Worm (Caenorhabditis elegans): ENCODE measurements around the gene T16H12.13.

ce11 chrIII:10076042-10076441, 9.2 kb upstream of the T16H12.13 start:
- TF ChIP-seq ztf-3 (GFP tag; optimal IDR thresholded peaks at IDR 0.05) (no peak), ztf-22 (GFP tag; optimal IDR thresholded peaks at IDR 0.05) (no peak), hlh-26 (GFP tag; conservative IDR thresholded peaks at IDR 0.05) (no peak), aptf-3 (GFP tag; IDR thresholded peaks at IDR 0.05) (no peak), F39B2.1 (GFP tag; IDR thresholded peaks at IDR 0.05) (no peak), ccch-3 (GFP tag; optimal IDR thresholded peaks at IDR 0.05) (no peak), snpc-3.4 (tag; optimal IDR thresholded peaks at IDR 0.05) (no peak), C17E4.6 (GFP tag; IDR thresholded peaks at IDR 0.05) (no peak), B0261.1 (tag; optimal IDR thresholded peaks at IDR 0.05) (no peak)

All from whole organism, young adult.